Worm (Caenorhabditis elegans) whole organism, young adult: Measurements from ENCODE around the gene chl-1.

Experiments used
- B0035.1 ChIP-seq: sonication (generic microtip); optimal IDR thresholded peaks from 2 replicates; lab custom pipeline; 2016; ENCODE audit warnings: missing genetic modification characterization, mild to moderate bottlenecking, missing compliant biosample characterization, missing genotype, missing genetic modification reagents
- F22D6.2 ChIP-seq: sonication (generic microtip); optimal IDR thresholded peaks from 2 replicates; lab custom pipeline; 2016; ENCODE audit warnings: mild to moderate bottlenecking, missing genetic modification characterization, missing compliant biosample characterization
- F23B12.7 ChIP-seq: sonication (generic microtip); optimal IDR thresholded peaks from 2 replicates; lab custom pipeline; 2017; ENCODE audit warnings: missing genetic modification characterization, mild to moderate bottlenecking, missing compliant biosample characterization, antibody characterized with exemption, moderate library complexity; ENCODE audit not compliant: insufficient read depth
- F49E8.2 ChIP-seq: sonication (generic microtip); optimal IDR thresholded peaks from 3 replicates; lab custom pipeline; 2017; ENCODE audit warnings: missing genetic modification characterization, mild to moderate bottlenecking, missing compliant biosample characterization, antibody characterized with exemption, moderate library complexity; ENCODE audit not compliant: insufficient read depth
- F55B11.4 ChIP-seq: sonication (generic microtip); optimal IDR thresholded peaks from 2 replicates; lab custom pipeline; 2016; ENCODE audit warnings: missing compliant biosample characterization, missing genetic modification characterization, borderline replicate concordance; ENCODE audit not compliant: insufficient read depth
- Y53G8AR.9 ChIP-seq: fragments of 200-800 bp; sonication (Bioruptor generic); conservative IDR thresholded peaks from 2 replicates; pipeline ENCODE4 v1.3.6; 2022; ENCODE audit warnings: missing genetic modification reagents, missing genetic modification characterization, missing compliant biosample characterization
- Y79H2A.3 ChIP-seq: fragments of 200-800 bp; sonication (Bioruptor generic); conservative IDR thresholded peaks from 2 replicates; pipeline ENCODE4 v1.3.6; 2022; ENCODE audit warnings: missing genetic modification reagents, missing genetic modification characterization, missing compliant biosample characterization
- ZK185.1 ChIP-seq: sonication (generic microtip); optimal IDR thresholded peaks from 2 replicates; lab custom pipeline; 2016; ENCODE audit warnings: mild to moderate bottlenecking, missing genetic modification characterization, missing compliant biosample characterization; ENCODE audit not compliant: poor library complexity, severe bottlenecking
- aptf-3 ChIP-seq: fragments of 200-800 bp; sonication (Bioruptor generic); IDR thresholded peaks from 2 replicates; pipeline ENCODE4 v1.3.6; 2022; ENCODE audit warnings: missing genetic modification characterization, missing compliant biosample characterization
- ccch-3 ChIP-seq: fragments of 200-800 bp; sonication (Bioruptor generic); optimal IDR thresholded peaks from 2 replicates; lab custom pipeline; 2018; ENCODE audit warnings: mild to moderate bottlenecking, missing genetic modification characterization, missing compliant biosample characterization
- ceh-27 ChIP-seq: fragments of 200-800 bp; sonication (Bioruptor generic); optimal IDR thresholded peaks from 2 replicates; lab custom pipeline; 2018; ENCODE audit warnings: mild to moderate bottlenecking, missing genetic modification characterization, moderate library complexity, missing compliant biosample characterization
- ceh-91 ChIP-seq: fragments of 200-800 bp; sonication (Bioruptor generic); IDR thresholded peaks from 2 replicates; pipeline ENCODE4 v1.3.6; 2022; ENCODE audit warnings: missing genetic modification reagents, missing genetic modification characterization, missing compliant biosample characterization
- dox-1 ChIP-seq: fragments of 200-800 bp; sonication (Bioruptor generic); IDR thresholded peaks from 2 replicates; pipeline ENCODE4 v1.3.6; 2022; ENCODE audit warnings: missing genetic modification reagents, missing genetic modification characterization, missing compliant biosample characterization
- dpff-1 ChIP-seq: sonication (generic microtip); optimal IDR thresholded peaks from 2 replicates; lab custom pipeline; 2017; ENCODE audit warnings: mild to moderate bottlenecking, missing genetic modification characterization, missing compliant biosample characterization
- egl-44 ChIP-seq: fragments of 200-800 bp; sonication (Bioruptor generic); IDR thresholded peaks from 2 replicates; pipeline ENCODE4 v1.3.6; 2022; ENCODE audit warnings: missing genetic modification reagents, missing genetic modification characterization, missing compliant biosample characterization
- him-1 ChIP-seq: sonication (generic microtip); optimal IDR thresholded peaks from 2 replicates; lab custom pipeline; 2016; ENCODE audit warnings: missing genotype, missing genetic modification reagents, missing genetic modification characterization, missing compliant biosample characterization
- hmg-1.2 ChIP-seq: fragments of 200-800 bp; sonication (Bioruptor generic); IDR thresholded peaks from 2 replicates; pipeline ENCODE4 v1.3.6; 2022; ENCODE audit warnings: missing genetic modification reagents, missing genetic modification characterization, missing compliant biosample characterization
- hmg-20 ChIP-seq: fragments of 200-800 bp; sonication (Bioruptor generic); IDR thresholded peaks from 2 replicates; pipeline ENCODE4 v1.3.6; 2022; ENCODE audit warnings: missing genetic modification reagents, missing genetic modification characterization, missing compliant biosample characterization
- hrde-1 ChIP-seq: sonication (generic microtip); optimal IDR thresholded peaks from 2 replicates; lab custom pipeline; 2016; ENCODE audit warnings: missing genetic modification characterization, mild to moderate bottlenecking, missing compliant biosample characterization, moderate library complexity, missing genotype, missing genetic modification reagents, borderline replicate concordance
- hsf-1 ChIP-seq: fragments of 200-800 bp; sonication (Bioruptor generic); IDR thresholded peaks from 2 replicates; pipeline ENCODE4 v1.3.6; 2022; ENCODE audit warnings: missing genetic modification reagents, missing genetic modification characterization, missing compliant biosample characterization
- let-526 ChIP-seq: fragments of 200-800 bp; sonication (Bioruptor generic); IDR thresholded peaks from 2 replicates; pipeline ENCODE4 v1.3.6; 2022; ENCODE audit warnings: missing genetic modification reagents, missing genetic modification characterization, missing compliant biosample characterization
- let-607 ChIP-seq, 2 experiments: fragments of 200-800 bp in 1 of 2; sonication (Bioruptor generic) in 1 of 2; sonication (generic microtip) in 1 of 2; optimal IDR thresholded peaks; 2 replicates each; lab custom pipeline; 2016 to 2018; ENCODE audit warnings: mild to moderate bottlenecking in 2 of 2, missing compliant biosample characterization in 2 of 2, missing genetic modification characterization in 2 of 2, moderate library complexity in 2 of 2, missing genotype in 1 of 2
- lin-40 ChIP-seq: sonication (generic microtip); optimal IDR thresholded peaks from 2 replicates; lab custom pipeline; 2016; ENCODE audit warnings: missing genetic modification characterization, mild to moderate bottlenecking, missing compliant biosample characterization, missing genotype, missing genetic modification reagents
- madf-3 ChIP-seq: fragments of 200-800 bp; sonication (Bioruptor generic); IDR thresholded peaks from 2 replicates; pipeline ENCODE4 v1.3.6; 2022; ENCODE audit warnings: missing genetic modification reagents, missing genetic modification characterization, missing compliant biosample characterization
- mcd-1 ChIP-seq: fragments of 200-800 bp; sonication (Bioruptor generic); IDR thresholded peaks from 2 replicates; pipeline ENCODE4 v1.3.6; 2022; ENCODE audit warnings: missing genetic modification reagents, missing genetic modification characterization, missing compliant biosample characterization
- mel-28 ChIP-seq: sonication (generic microtip); optimal IDR thresholded peaks from 2 replicates; lab custom pipeline; 2016; ENCODE audit warnings: borderline replicate concordance, mild to moderate bottlenecking, missing genetic modification characterization, missing compliant biosample characterization
- nhr-120 ChIP-seq: fragments of 200-800 bp; sonication (Bioruptor generic); IDR thresholded peaks from 2 replicates; pipeline ENCODE4 v1.3.6; 2022; ENCODE audit warnings: missing genetic modification characterization, missing compliant biosample characterization
- rpc-1 ChIP-seq, 2 experiments: fragments of 150-350 bp in 1 of 2; sonication (generic microtip) in 1 of 2; optimal IDR thresholded peaks; 2 replicates each; lab custom pipeline; 2014 to 2018; ENCODE audit warnings: missing biosample characterization in 1 of 2, missing genetic modification characterization in 1 of 2, missing genetic modification reagents in 1 of 2, missing genotype in 1 of 2
- somi-1 ChIP-seq: fragments of 200-800 bp; sonication (Bioruptor generic); optimal IDR thresholded peaks from 2 replicates; lab custom pipeline; 2018; ENCODE audit warnings: mild to moderate bottlenecking, missing genetic modification characterization, missing compliant biosample characterization
- tbp1 ChIP-seq: fragments of 200-800 bp; sonication (Bioruptor generic); optimal IDR thresholded peaks from 2 replicates; lab custom pipeline; 2018; ENCODE audit warnings: mild to moderate bottlenecking, missing genetic modification characterization, missing compliant biosample characterization
- tlf-1 ChIP-seq: fragments of 200-800 bp; sonication (Bioruptor generic); optimal IDR thresholded peaks from 2 replicates; lab custom pipeline; 2018; ENCODE audit warnings: mild to moderate bottlenecking, missing genetic modification characterization, missing compliant biosample characterization
- unc-130 ChIP-seq: sonication (generic microtip); optimal IDR thresholded peaks from 2 replicates; lab custom pipeline; 2016; ENCODE audit warnings: missing genetic modification reagents, missing genetic modification characterization, missing compliant biosample characterization
- ztf-18 ChIP-seq: sonication (generic microtip); optimal IDR thresholded peaks from 2 replicates; lab custom pipeline; 2016; ENCODE audit warnings: missing genotype, mild to moderate bottlenecking, missing genetic modification characterization, missing compliant biosample characterization
- ztf-25 ChIP-seq: fragments of 200-800 bp; sonication (Bioruptor generic); IDR thresholded peaks from 2 replicates; pipeline ENCODE4 v1.3.6; 2022; ENCODE audit warnings: missing genetic modification reagents, missing genetic modification characterization, missing compliant biosample characterization
- ztf-28 ChIP-seq: fragments of 200-800 bp; sonication (Bioruptor generic); IDR thresholded peaks from 2 replicates; pipeline ENCODE4 v1.3.6; 2022; ENCODE audit warnings: missing genetic modification reagents, missing genetic modification characterization, missing compliant biosample characterization

chl-1 gene

ce11 chrIII:10432104-10432503, 27.1 kb upstream of the chl-1 start (continued):
- TF ChIP-seq tlf-1 (GFP tag; lab: Kevin White, UChicago): no peak
- TF ChIP-seq F49E8.2 (tag; lab: Kevin White, UChicago): peak; percentile 17
- no peak for TF ChIP-seq ceh-27 (GFP tag; lab: Kevin White, UChicago)
- TF ChIP-seq B0035.1 (tag; lab: Kevin White, UChicago): no peak
- no peak for TF ChIP-seq F55B11.4 (tag; lab: Kevin White, UChicago)
- TF ChIP-seq ZK185.1: no peak
- no peak for TF ChIP-seq ccch-3 (GFP tag; lab: Kevin White, UChicago)
- TF ChIP-seq hsf-1: no peak
- no peak for TF ChIP-seq ceh-91 (GFP tag; lab: Robert Waterston, UW)
- TF ChIP-seq madf-3 (GFP tag; lab: Robert Waterston, UW): 0 out of 2 replicates have a peak, but pooled peaks have one; percentile 24
- no peak for TF ChIP-seq nhr-120 (GFP tag; lab: Robert Waterston, UW)

ce11 chrIII:10427882-10428281, 22.8 kb upstream of the chl-1 start, which contains the start of gene prp-3:
Gene prp-3 (minus strand): TSS chrIII:10427982.
- TF ChIP-seq ceh-27 (GFP tag; lab: Kevin White, UChicago) (no peak), somi-1 (GFP tag; lab: Kevin White, UChicago) (no peak), ztf-18 (no peak), F22D6.2 (tag; lab: Kevin White, UChicago) (no peak), ztf-28 (GFP tag; lab: Robert Waterston, UW) (no peak), lin-40 (tag; lab: Kevin White, UChicago) (no peak), mel-28 (tag; lab: Kevin White, UChicago) (no peak), aptf-3 (GFP tag; lab: Robert Waterston, UW) (no peak), let-607 (tag; optimal IDR thresholded peaks at IDR 0.05; lab: Kevin White, UChicago) (no peak), hmg-1.2 (GFP tag; lab: Robert Waterston, UW) (no peak), unc-130 (no peak), him-1 (tag; lab: Kevin White, UChicago) (no peak), hrde-1 (no peak), hmg-20 (no peak), F23B12.7 (tag; lab: Kevin White, UChicago) (no peak), B0035.1 (tag; lab: Kevin White, UChicago) (no peak)
- TF ChIP-seq, all 124 proteins: peak for 0

- no peak for TF ChIP-seq ztf-28 (GFP tag; lab: Robert Waterston, UW)
- no peak for TF ChIP-seq dpff-1
- TF ChIP-seq Y79H2A.3 (GFP tag; lab: Robert Waterston, UW): no peak
- TF ChIP-seq mcd-1: no peak
- TF ChIP-seq hmg-1.2 (GFP tag; lab: Robert Waterston, UW): no peak
- no peak for TF ChIP-seq tbp1 (GFP tag; lab: Kevin White, UChicago)
- no peak for TF ChIP-seq egl-44 (GFP tag; lab: Robert Waterston, UW)
- no peak for TF ChIP-seq F55B11.4 (tag; lab: Kevin White, UChicago)
- no peak for TF ChIP-seq ztf-25 (GFP tag; lab: Robert Waterston, UW)
- TF ChIP-seq dox-1 (GFP tag; lab: Robert Waterston, UW): no peak
- no peak for TF ChIP-seq rpc-1 (optimal IDR thresholded peaks at IDR 0.05; lab: Kevin White, UChicago)
- no peak for TF ChIP-seq rpc-1 (tag; optimal IDR thresholded peaks at IDR 0.05; lab: Kevin White, UChicago)
- no peak for TF ChIP-seq aptf-3 (GFP tag; lab: Robert Waterston, UW)
- no peak for TF ChIP-seq let-526 (GFP tag; lab: Robert Waterston, UW)
- no peak for TF ChIP-seq Y53G8AR.9 (GFP tag; lab: Robert Waterston, UW)
These were observed 18.9 kb upstream of the chl-1 start, which contains the start of gene M03C11.6 for ce11 chrIII:10423906-10424305. Gene M03C11.6 (minus strand): TSS chrIII:10424006.
